Worm (Caenorhabditis elegans) whole organism, L2 larva: ENCODE data around the gene R03D7.8.

Source experiments
- ZK546.5 ChIP-seq: sonication (generic microtip); optimal IDR thresholded peaks from 2 replicates; lab custom pipeline; 2017; ENCODE audit warnings: missing biosample characterization, missing genetic modification characterization
- ama-1 ChIP-seq: fragments of 150-350 bp; optimal IDR thresholded peaks from 2 replicates; lab custom pipeline; 2018; ENCODE audit warnings: inconsistent platforms
- elt-1 ChIP-seq: fragments of 150-350 bp; optimal IDR thresholded peaks from 2 replicates; lab custom pipeline; 2014; ENCODE audit warnings: missing biosample characterization, missing genetic modification characterization
- nhr-237 ChIP-seq: fragments of 150-350 bp; optimal IDR thresholded peaks from 2 replicates; lab custom pipeline; 2014; ENCODE audit warnings: missing biosample characterization, missing genetic modification characterization

- TF ChIP-seq ZK546.5 (tag; lab: Kevin White, UChicago) (no peak), ama-1 (lab: Kevin White, UChicago) (no peak), nhr-237 (no peak), elt-1 (tag; lab: Kevin White, UChicago) (no peak)
Observed at ce11 chrII:10917174-10917573, 39.5 kb downstream of the R03D7.8 start, which contains the start of gene F44F4.10.
